Worm (Caenorhabditis elegans) whole organism, L3 larva: ENCODE data around the gene gcy-27.

ENCODE experiments used
- ceh-82 ChIP-seq: fragments of 150-350 bp; optimal IDR thresholded peaks from 2 replicates; lab custom pipeline; 2014; ENCODE audit warnings: missing biosample characterization, missing genetic modification characterization
- fkh-10 ChIP-seq: sonication (generic microtip); optimal IDR thresholded peaks from 2 replicates; lab custom pipeline; 2017; ENCODE audit warnings: missing biosample characterization, missing genetic modification reagents, missing genetic modification characterization
- hmg-11 ChIP-seq: sonication (generic microtip); optimal IDR thresholded peaks from 2 replicates; lab custom pipeline; 2016; ENCODE audit warnings: missing genetic modification characterization, missing compliant biosample characterization
- tbx-2 ChIP-seq: sonication (generic microtip); optimal IDR thresholded peaks from 2 replicates; lab custom pipeline; 2016; ENCODE audit warnings: mild to moderate bottlenecking, missing genetic modification characterization, missing compliant biosample characterization

DNA sequence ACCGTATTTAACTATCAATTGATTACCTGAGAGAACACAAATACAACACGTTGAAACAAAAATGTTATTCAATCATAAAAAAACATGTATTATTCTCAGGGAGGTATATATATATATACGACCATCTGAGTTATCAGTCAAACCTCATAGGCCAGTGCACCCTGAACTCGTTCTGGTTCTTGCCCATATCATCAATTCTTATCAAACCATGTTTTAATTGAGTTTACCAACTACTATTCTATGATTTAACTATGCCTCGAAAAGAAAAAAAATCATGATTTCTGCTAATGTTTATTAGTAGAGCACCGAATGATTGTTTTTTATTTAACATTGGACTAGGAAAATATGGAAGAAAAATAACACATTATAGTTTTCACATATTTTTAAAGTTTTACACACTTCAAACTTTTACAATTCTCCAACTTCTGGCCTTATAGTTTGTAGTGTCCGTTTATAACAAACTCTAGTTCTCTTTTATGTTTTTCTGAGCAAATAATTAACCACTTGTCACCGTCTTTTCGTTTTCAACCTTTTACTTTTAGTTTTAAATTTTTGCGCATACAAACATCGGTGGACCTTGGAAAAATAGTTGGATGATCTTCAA is 4.1 kb downstream of the gcy-27 start:
- no peak for TF ChIP-seq ceh-82 (tag; lab: Kevin White, UChicago)
- no peak for TF ChIP-seq fkh-10 (GFP tag; lab: Kevin White, UChicago)
- TF ChIP-seq tbx-2 (tag; lab: Kevin White, UChicago): no peak
- TF ChIP-seq hmg-11: no peak
